Worm (Caenorhabditis elegans) whole organism, mixed stage, embryonic: ENCODE results near the gene lec-2.

Experiments
- bed-3 ChIP-seq: fragments of 200-800 bp; sonication (Bioruptor generic); optimal IDR thresholded peaks from 3 replicates; lab custom pipeline; 2018; ENCODE audit warnings: mild to moderate bottlenecking, missing genetic modification characterization, moderate library complexity, missing compliant biosample characterization
- ces-1 ChIP-seq: fragments of 150-350 bp; optimal IDR thresholded peaks from 2 replicates; lab custom pipeline; 2014; ENCODE audit warnings: missing biosample characterization, missing genetic modification reagents, missing genetic modification characterization
- elt-3 ChIP-seq: fragments of 150-350 bp; optimal IDR thresholded peaks from 2 replicates; lab custom pipeline; 2014; ENCODE audit warnings: missing biosample characterization, missing genetic modification characterization
- lin-13 ChIP-seq: fragments of 150-350 bp; optimal IDR thresholded peaks from 2 replicates; lab custom pipeline; 2014; ENCODE audit warnings: missing biosample characterization, missing genetic modification characterization
- lsy-2 ChIP-seq: fragments of 150-350 bp; optimal IDR thresholded peaks from 2 replicates; lab custom pipeline; 2014; ENCODE audit warnings: missing biosample characterization, missing genetic modification characterization
- nhr-12 ChIP-seq: fragments of 150-350 bp; optimal IDR thresholded peaks from 2 replicates; lab custom pipeline; 2014; ENCODE audit warnings: missing biosample characterization, missing genetic modification characterization
- nhr-237 ChIP-seq: fragments of 150-350 bp; optimal IDR thresholded peaks from 2 replicates; lab custom pipeline; 2014; ENCODE audit warnings: missing biosample characterization, missing genetic modification characterization
- nhr-28 ChIP-seq: fragments of 150-350 bp; optimal IDR thresholded peaks from 2 replicates; lab custom pipeline; 2014; ENCODE audit warnings: missing biosample characterization, missing genetic modification characterization
- pha-4 ChIP-seq: fragments of 150-350 bp; optimal IDR thresholded peaks from 2 replicates; lab custom pipeline; 2018; ENCODE audit warnings: missing biosample characterization, missing genetic modification reagents, missing genetic modification characterization
- snpc-4 ChIP-seq: fragments of 150-350 bp; optimal IDR thresholded peaks from 2 replicates; lab custom pipeline; 2014; ENCODE audit warnings: missing biosample characterization, missing genetic modification characterization
- unc-39 ChIP-seq: fragments of 150-350 bp; optimal IDR thresholded peaks from 2 replicates; lab custom pipeline; 2014; ENCODE audit warnings: missing biosample characterization, missing genetic modification characterization
- unc-62 ChIP-seq: fragments of 150-350 bp; optimal IDR thresholded peaks from 2 replicates; lab custom pipeline; 2014; ENCODE audit warnings: missing biosample characterization, missing genetic modification reagents, missing genetic modification characterization
- zip-8 ChIP-seq: fragments of 150-350 bp; optimal IDR thresholded peaks from 2 replicates; lab custom pipeline; 2014; ENCODE audit warnings: missing biosample characterization, missing genetic modification characterization

DNA sequence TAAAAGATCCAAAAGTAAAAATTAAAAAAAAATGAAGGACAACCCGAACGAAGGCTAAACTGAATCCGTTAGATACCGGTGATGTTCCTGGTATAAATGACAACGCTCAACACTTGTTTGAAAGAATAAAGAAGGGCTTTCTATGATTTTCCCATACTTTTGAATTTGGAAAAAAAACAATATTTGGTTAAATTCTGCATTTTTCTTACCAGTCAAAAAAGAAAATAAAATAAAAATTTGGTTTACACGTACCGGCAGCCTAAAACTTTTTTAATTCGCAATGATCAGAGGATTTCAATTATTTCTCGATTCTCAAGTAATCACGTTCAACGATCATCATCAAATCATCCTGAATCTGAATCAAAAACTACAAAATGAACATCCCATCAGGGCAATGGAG, 14.4 kb downstream of the lec-2 start, which contains the start of gene ZK892.3:
- no peak for TF ChIP-seq zip-8 (tag; lab: Kevin White, UChicago)
- no peak for TF ChIP-seq snpc-4 (tag; lab: Kevin White, UChicago)
- TF ChIP-seq unc-62 = no peak
- TF ChIP-seq ces-1 (GFP tag; lab: Kevin White, UChicago) = no peak
- no peak for TF ChIP-seq nhr-237 (tag; lab: Kevin White, UChicago)
- TF ChIP-seq nhr-28 (tag; lab: Kevin White, UChicago) = no peak
- no peak for TF ChIP-seq nhr-12 (tag; lab: Kevin White, UChicago)
- no peak for TF ChIP-seq pha-4 (tag; lab: Kevin White, UChicago)
- no peak for TF ChIP-seq elt-3 (tag; lab: Kevin White, UChicago)
- TF ChIP-seq unc-39 (tag; lab: Kevin White, UChicago) = no peak
- TF ChIP-seq lsy-2 (tag; lab: Kevin White, UChicago) = no peak
- no peak for TF ChIP-seq bed-3 (GFP tag; lab: Kevin White, UChicago)
- TF ChIP-seq lin-13 (tag; lab: Kevin White, UChicago) = no peak
